Fruit fly (Drosophila melanogaster) whole organism, embryonic: Measurements from ENCODE around the gene mxc.

ENCODE experiments used
- CG11085 ChIP-seq: fragments of 200-800 bp; sonication (Bioruptor generic); IDR thresholded peaks from 2 replicates; pipeline ENCODE4 v1.3.6; 2022; ENCODE audit warnings: missing biosample characterization, missing genetic modification characterization
- D19B ChIP-seq: fragments of 200-800 bp; sonication (Bioruptor generic); optimal IDR thresholded peaks from 2 replicates; lab custom pipeline; 2017; ENCODE audit warnings: missing biosample characterization, mild to moderate bottlenecking, missing genetic modification characterization
- NK7.1 ChIP-seq: fragments of 200-800 bp; sonication (Bioruptor generic); optimal IDR thresholded peaks from 3 replicates; lab custom pipeline; 2016; ENCODE audit warnings: missing biosample characterization, missing genetic modification characterization
- cas ChIP-seq: fragments of 200-800 bp; sonication (Bioruptor generic); IDR thresholded peaks from 2 replicates; pipeline ENCODE4 v1.3.6; 2022; ENCODE audit warnings: missing biosample characterization, missing genetic modification characterization
- crol ChIP-seq: fragments of 200-800 bp; sonication (Bioruptor generic); IDR thresholded peaks from 2 replicates; pipeline ENCODE4 v1.3.6; 2022; ENCODE audit warnings: missing biosample characterization, missing genetic modification characterization
- nom ChIP-seq: fragments of 200-800 bp; sonication (Bioruptor generic); optimal IDR thresholded peaks from 2 replicates; lab custom pipeline; 2017; ENCODE audit warnings: missing biosample characterization, missing genetic modification characterization, mild to moderate bottlenecking, moderate library complexity, missing genetic modification reagents
- sima ChIP-seq: fragments of 200-800 bp; sonication (Bioruptor generic); optimal IDR thresholded peaks from 2 replicates; lab custom pipeline; 2016; ENCODE audit warnings: missing biosample characterization, missing genetic modification characterization

- TF ChIP-seq NK7.1 (no peak), cas (GFP tag; lab: Robert Waterston, UW) (no peak), nom (GFP tag; lab: Kevin White, UChicago) (no peak), crol (no peak), CG11085 (GFP tag; lab: Robert Waterston, UW) (no peak), D19B (GFP tag; lab: Kevin White, UChicago) (no peak), sima (no peak)
These were observed 51.9 kb downstream of the mxc start, which contains the start of gene CG12057 for dm6 chrX:9191357-9191756.
